Fruit fly (Drosophila melanogaster): Measurements from ENCODE around the gene Rbp1-like.
A peak's percentile ranks its signal among the peaks of the same experiment; 100 is the strongest.

The Rbp1-like gene

dm6 chrX:13384583-13385342, at the start of gene Rbp1-like, which contains the start of gene Tim9a:
TSS of gene Rbp1-like (minus strand) at chrX:13384877.
TSS of gene Tim9a (plus strand) at chrX:13385210.
- TF ChIP-seq CG8478 (optimal IDR thresholded peaks at IDR 0.05): no peak
- TF ChIP-seq CTCF (optimal IDR thresholded peaks at IDR 0.05): no peak

- TF ChIP-seq CG8478 (optimal IDR thresholded peaks at IDR 0.05) (no peak), CTCF (optimal IDR thresholded peaks at IDR 0.05) (no peak)
Measured at dm6 chrX:13434065-13434464, 49.4 kb upstream of the Rbp1-like start.

dm6 chrX:13421059-13421458, 36.4 kb upstream of the Rbp1-like start:
- TF ChIP-seq CTCF (optimal IDR thresholded peaks at IDR 0.05) (peak; percentile 57 to 62), CG8478 (optimal IDR thresholded peaks at IDR 0.05) (no peak)

- TF ChIP-seq CTCF (optimal IDR thresholded peaks at IDR 0.05) (peak; percentile 44 to 58), CG8478 (optimal IDR thresholded peaks at IDR 0.05) (no peak)
Measured at dm6 chrX:13412941-13413613, 28.4 kb upstream of the Rbp1-like start, which contains the start of the genes CG1998 and Set2. TSS of gene CG1998 (minus strand) at chrX:13413074. TSS of gene Set2 (plus strand) at chrX:13413242.

dm6 chrX:13411376-13411973, 26.8 kb upstream of the Rbp1-like start:
- TF ChIP-seq CG8478 (optimal IDR thresholded peaks at IDR 0.05) (no peak), CTCF (optimal IDR thresholded peaks at IDR 0.05) (no peak)

- no peak for TF ChIP-seq CTCF (optimal IDR thresholded peaks at IDR 0.05)
Measured at dm6 chrX:13410887-13411286, 26.2 kb upstream of the Rbp1-like start.

dm6 chrX:13407673-13408072, 23.0 kb upstream of the Rbp1-like start:
- TF ChIP-seq CTCF (optimal IDR thresholded peaks at IDR 0.05): no peak
- no peak for TF ChIP-seq CG8478 (optimal IDR thresholded peaks at IDR 0.05)

dm6 chrX:13406293-13406692, 21.6 kb upstream of the Rbp1-like start:
- TF ChIP-seq CTCF (optimal IDR thresholded peaks at IDR 0.05): no peak
- TF ChIP-seq CG8478 (optimal IDR thresholded peaks at IDR 0.05): no peak

dm6 chrX:13403962-13404830, 19.5 kb upstream of the Rbp1-like start, which contains the start of gene GstT4:
TSS of gene GstT4 (plus strand) at chrX:13404749.
- TF ChIP-seq CTCF (optimal IDR thresholded peaks at IDR 0.05): no peak
- no peak for TF ChIP-seq CG8478 (optimal IDR thresholded peaks at IDR 0.05)

- no peak for TF ChIP-seq CG8478 (optimal IDR thresholded peaks at IDR 0.05)
- TF ChIP-seq CTCF (optimal IDR thresholded peaks at IDR 0.05): no peak
Measured at dm6 chrX:13403553-13403952, 18.9 kb upstream of the Rbp1-like start.

- TF ChIP-seq CTCF (optimal IDR thresholded peaks at IDR 0.05): no peak
- no peak for TF ChIP-seq CG8478 (optimal IDR thresholded peaks at IDR 0.05)
Measured at dm6 chrX:13402763-13403162, 18.1 kb upstream of the Rbp1-like start, which contains the start of gene CG12725. TSS of gene CG12725 (minus strand) at chrX:13402863.

- TF ChIP-seq CTCF (optimal IDR thresholded peaks at IDR 0.05) (peak; percentile 88 to 90), CG8478 (optimal IDR thresholded peaks at IDR 0.05) (no peak)
Measured at dm6 chrX:13401245-13401644, 16.6 kb upstream of the Rbp1-like start.

dm6 chrX:13397610-13398009, 12.9 kb upstream of the Rbp1-like start:
- no peak for TF ChIP-seq CTCF (optimal IDR thresholded peaks at IDR 0.05)
- no peak for TF ChIP-seq CG8478 (optimal IDR thresholded peaks at IDR 0.05)

- TF ChIP-seq CTCF (optimal IDR thresholded peaks at IDR 0.05): no peak
- no peak for TF ChIP-seq CG8478 (optimal IDR thresholded peaks at IDR 0.05)
Measured at dm6 chrX:13396378-13397099, 11.9 kb upstream of the Rbp1-like start, which contains the start of gene Bcat. TSS of gene Bcat (plus strand) at chrX:13396899.
